Worm (Caenorhabditis elegans) whole organism, L1 larva: ENCODE measurements around the gene T24B8.3.

Experiments
- ama-1 ChIP-seq: fragments of 150-350 bp; optimal IDR thresholded peaks from 2 replicates; lab custom pipeline; 2014
- ceh-90 ChIP-seq: sonication (generic microtip); optimal IDR thresholded peaks from 2 replicates; lab custom pipeline; 2016; ENCODE audit warnings: missing genetic modification characterization, missing compliant biosample characterization
- dpl-1 ChIP-seq, 3 experiments: fragments of 150-350 bp in 2 of 3; sonication (generic microtip) in 1 of 3; optimal IDR thresholded peaks; 2 replicates each; lab custom pipeline; 2014 to 2017; ENCODE audit warnings: missing biosample characterization in 3 of 3, missing genetic modification characterization in 3 of 3, missing genetic modification reagents in 3 of 3
- fkh-10 ChIP-seq: sonication (generic microtip); optimal IDR thresholded peaks from 2 replicates; lab custom pipeline; 2017; ENCODE audit warnings: missing biosample characterization, missing genetic modification reagents, missing genetic modification characterization
- fos-1 ChIP-seq: fragments of 150-350 bp; optimal IDR thresholded peaks from 2 replicates; lab custom pipeline; 2014; ENCODE audit warnings: missing biosample characterization, missing genetic modification characterization
- lin-35 ChIP-seq, 2 experiments: fragments of 150-350 bp; optimal IDR thresholded peaks; 2 replicates each; lab custom pipeline; 2014; ENCODE audit warnings: missing biosample characterization in 2 of 2, missing genetic modification characterization in 2 of 2, missing genetic modification reagents in 2 of 2
- nhr-237 ChIP-seq: fragments of 150-350 bp; optimal IDR thresholded peaks from 2 replicates; lab custom pipeline; 2014; ENCODE audit warnings: missing biosample characterization, missing genetic modification characterization
- sptf-1 ChIP-seq: fragments of 150-350 bp; optimal IDR thresholded peaks from 2 replicates; lab custom pipeline; 2014; ENCODE audit warnings: missing biosample characterization, missing genetic modification characterization
- unc-130 ChIP-seq: fragments of 150-350 bp; optimal IDR thresholded peaks from 2 replicates; lab custom pipeline; 2017; ENCODE audit warnings: missing biosample characterization, missing genetic modification characterization, inconsistent platforms
- unc-62 ChIP-seq: fragments of 150-350 bp; optimal IDR thresholded peaks from 2 replicates; lab custom pipeline; 2014; ENCODE audit warnings: missing biosample characterization, missing genetic modification reagents, missing genetic modification characterization
- vab-15 ChIP-seq: sonication (generic microtip); optimal IDR thresholded peaks from 2 replicates; lab custom pipeline; 2017; ENCODE audit warnings: missing genotype, mild to moderate bottlenecking, missing genetic modification characterization, missing compliant biosample characterization
- ztf-11 ChIP-seq, 2 experiments: sonication (generic microtip); optimal IDR thresholded peaks; 2 replicates each; lab custom pipeline; 2016 to 2017; ENCODE audit warnings: missing genetic modification characterization in 2 of 2, missing biosample characterization in 1 of 2, missing compliant biosample characterization in 1 of 2

DNA sequence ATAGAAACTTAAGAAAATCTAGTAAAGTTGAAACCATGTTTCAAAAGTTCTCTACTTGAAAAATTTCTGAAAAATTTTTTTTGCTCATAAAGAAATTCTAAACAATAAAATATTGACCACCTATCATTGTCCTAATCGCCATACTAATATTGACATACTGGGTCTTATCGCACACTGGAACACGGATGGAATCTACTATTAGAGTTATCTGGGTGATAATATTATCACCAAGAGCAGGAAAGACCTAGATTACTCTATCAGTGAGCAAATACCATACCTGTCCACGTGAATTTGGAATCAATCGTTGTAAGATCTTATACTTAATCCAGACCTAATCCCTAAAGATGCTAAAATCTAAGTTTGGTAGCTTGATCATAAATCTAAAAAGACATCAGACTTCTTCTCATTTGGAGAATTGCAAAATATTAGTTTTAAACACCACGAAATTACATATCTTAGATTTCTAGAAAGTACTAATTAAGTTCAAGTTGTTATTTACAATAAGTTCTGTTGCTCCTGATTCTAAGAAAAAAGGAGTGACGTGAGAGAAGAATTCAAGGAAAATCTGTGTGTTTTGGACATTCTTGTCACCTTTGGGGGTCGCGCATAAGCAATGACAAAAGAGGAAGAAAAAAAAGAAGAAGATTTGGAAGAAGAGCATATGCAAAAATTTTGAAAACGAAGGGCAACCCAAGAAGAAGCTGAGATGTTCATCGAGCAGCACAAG lies 50.8 kb downstream of the T24B8.3 start:
- TF ChIP-seq unc-130 (no peak), vab-15 (tag; lab: Kevin White, UChicago) (no peak), ama-1 (lab: Kevin White, UChicago) (no peak), dpl-1 (GFP tag; optimal IDR thresholded peaks at IDR 0.05; lab: Kevin White, UChicago) (no peak), fos-1 (tag; lab: Kevin White, UChicago) (no peak), sptf-1 (no peak), unc-62 (GFP tag; lab: Kevin White, UChicago) (no peak), nhr-237 (tag; lab: Kevin White, UChicago) (no peak), lin-35 (GFP tag; optimal IDR thresholded peaks at IDR 0.05; lab: Kevin White, UChicago) (no peak), fkh-10 (GFP tag; lab: Kevin White, UChicago) (no peak), ztf-11 (tag; optimal IDR thresholded peaks at IDR 0.05; lab: Kevin White, UChicago) (no peak), ceh-90 (tag; lab: Kevin White, UChicago) (no peak)
